Fruit fly (Drosophila melanogaster): ENCODE data around the gene Nf-YC.

Nf-YC gene

dm6 chrX:6777394-6777793 lies 43.3 kb downstream of the Nf-YC start:
- TF ChIP-seq CG8319 (GFP tag; optimal IDR thresholded peaks at IDR 0.05) = peak; percentile 71
- TF ChIP-seq CG8119 (GFP tag; IDR thresholded peaks at IDR 0.05) = peak; percentile 83
- no peak for TF ChIP-seq Hr38 (GFP tag; optimal IDR thresholded peaks at IDR 0.05)
- TF ChIP-seq Eip93F (GFP tag; optimal IDR thresholded peaks at IDR 0.05) = peak; percentile 41
- peak; percentile 93 for TF ChIP-seq topi (GFP tag; optimal IDR thresholded peaks at IDR 0.05)
- 0 out of 2 replicates have a peak, but pooled peaks have one; percentile 25 for TF ChIP-seq CG11294 (GFP tag; IDR thresholded peaks at IDR 0.05)
- TF ChIP-seq OdsH (GFP tag; optimal IDR thresholded peaks at IDR 0.05) = peak; percentile 88
- TF ChIP-seq CG3032 (tag; optimal IDR thresholded peaks at IDR 0.05) = peak; percentile 93
- TF ChIP-seq Sox102F (GFP tag; optimal IDR thresholded peaks at IDR 0.05) = peak; percentile 90
- TF ChIP-seq CG4318 (GFP tag; optimal IDR thresholded peaks at IDR 0.05) = peak; percentile 72
- TF ChIP-seq CG15336 (GFP tag; IDR thresholded peaks at IDR 0.05) = peak; percentile 76
- peak; percentile 90 for TF ChIP-seq fd59A (GFP tag; optimal IDR thresholded peaks at IDR 0.05)
- TF ChIP-seq net (GFP tag; optimal IDR thresholded peaks at IDR 0.05) = peak; percentile 84
- peak; percentile 90 to 92 for TF ChIP-seq salr (GFP tag; optimal IDR thresholded peaks at IDR 0.05)
- TF ChIP-seq Ets21C (GFP tag; optimal IDR thresholded peaks at IDR 0.05) = peak; percentile 86
- TF ChIP-seq vri (GFP tag; optimal IDR thresholded peaks at IDR 0.05) = peak; percentile 81
- peak; percentile 80 for TF ChIP-seq Lpt (GFP tag; optimal IDR thresholded peaks at IDR 0.05)
- TF ChIP-seq spab (GFP tag; optimal IDR thresholded peaks at IDR 0.05) = peak; percentile 85
- peak; percentile 70 for TF ChIP-seq CG6854 (GFP tag; optimal IDR thresholded peaks at IDR 0.05)
- TF ChIP-seq Eip75B (GFP tag; optimal IDR thresholded peaks at IDR 0.05) = peak; percentile 90
- peak; percentile 63 for TF ChIP-seq CG16779 (tag; optimal IDR thresholded peaks at IDR 0.05)
- peak; percentile 89 for TF ChIP-seq CG3919 (GFP tag; optimal IDR thresholded peaks at IDR 0.05)
- TF ChIP-seq Gug (GFP tag; IDR thresholded peaks at IDR 0.05) = peak; percentile 56
- peak; percentile 83 to 92 for TF ChIP-seq ss (GFP tag; optimal IDR thresholded peaks at IDR 0.05)
- TF ChIP-seq esn (GFP tag; optimal IDR thresholded peaks at IDR 0.05) = peak; percentile 92
- peak; percentile 91 for TF ChIP-seq CG6808 (GFP tag; optimal IDR thresholded peaks at IDR 0.05)
- peak; percentile 90 for TF ChIP-seq lz (GFP tag; optimal IDR thresholded peaks at IDR 0.05)
- peak; percentile 91 for TF ChIP-seq Met (GFP tag; optimal IDR thresholded peaks at IDR 0.05)
- TF ChIP-seq Sox15 (GFP tag; optimal IDR thresholded peaks at IDR 0.05) = peak; percentile 75
- TF ChIP-seq Blimp-1 (GFP tag; optimal IDR thresholded peaks at IDR 0.05) = peak; percentile 58
- peak; percentile 51; the same call in 2 of the 3 replicates for TF ChIP-seq eg (GFP tag; IDR thresholded peaks at IDR 0.05)
- peak; percentile 68 for TF ChIP-seq CG6276 (GFP tag; optimal IDR thresholded peaks at IDR 0.05)
- TF ChIP-seq CG6163 (GFP tag; IDR thresholded peaks at IDR 0.05) = peak; percentile 87
- TF ChIP-seq fd85E (GFP tag; optimal IDR thresholded peaks at IDR 0.05) = peak; percentile 60
- peak; percentile 91 for TF ChIP-seq Sox14 (GFP tag; optimal IDR thresholded peaks at IDR 0.05)
- TF ChIP-seq Ets96B (tag; optimal IDR thresholded peaks at IDR 0.05) = peak; percentile 95
- peak; percentile 88 for TF ChIP-seq achi (GFP tag; optimal IDR thresholded peaks at IDR 0.05)
- TF ChIP-seq CG8632 (GFP tag; optimal IDR thresholded peaks at IDR 0.05) = peak; percentile 85
- TF ChIP-seq svp (GFP tag) = peak; percentile 94
- TF ChIP-seq CG34406 (GFP tag; optimal IDR thresholded peaks at IDR 0.05) = peak; percentile 84
- TF ChIP-seq cyc (GFP tag; optimal IDR thresholded peaks at IDR 0.05) = peak; percentile 90
- peak; percentile 89 for TF ChIP-seq CG6792 (GFP tag; optimal IDR thresholded peaks at IDR 0.05)
- peak; percentile 91 for TF ChIP-seq Hr39 (GFP tag; optimal IDR thresholded peaks at IDR 0.05)
- TF ChIP-seq CG32006 (GFP tag; optimal IDR thresholded peaks at IDR 0.05) = peak; percentile 86
- TF ChIP-seq CG10669 (GFP tag; optimal IDR thresholded peaks at IDR 0.05) = peak; percentile 94
- peak; percentile 89 for TF ChIP-seq pdm3 (GFP tag; optimal IDR thresholded peaks at IDR 0.05)
- TF ChIP-seq acj6 (GFP tag; optimal IDR thresholded peaks at IDR 0.05) = peak; percentile 87
- peak; percentile 80 for TF ChIP-seq CG7368 (GFP tag; optimal IDR thresholded peaks at IDR 0.05)
- TF ChIP-seq Smox (GFP tag; optimal IDR thresholded peaks at IDR 0.05) = peak; percentile 89
- TF ChIP-seq CG11762 (GFP tag; optimal IDR thresholded peaks at IDR 0.05; ENCODE audit: insufficient read depth) = peak; percentile 87
- no peak for TF ChIP-seq fkh (GFP tag; optimal IDR thresholded peaks at IDR 0.05)
- TF ChIP-seq CG31627 (GFP tag; optimal IDR thresholded peaks at IDR 0.05) = peak; percentile 89
